Fruit fly (Drosophila melanogaster) whole organism, embryonic: ENCODE results near the gene CG7080.
A peak's percentile ranks its signal among the peaks of the same experiment; 100 is the strongest.

Source experiments
- BEAF-32 ChIP-seq: fragments of 200-800 bp; sonication (Bioruptor generic); optimal IDR thresholded peaks from 3 replicates; lab custom pipeline; 2017; ENCODE audit warnings: missing biosample characterization, missing genetic modification characterization, mild to moderate bottlenecking, moderate library complexity, missing genetic modification reagents
- Bgb ChIP-seq: fragments of 200-800 bp; sonication (Bioruptor generic); IDR thresholded peaks from 2 replicates; pipeline ENCODE4 v1.3.6; 2022; ENCODE audit warnings: missing biosample characterization, missing genetic modification characterization; ENCODE audit not compliant: partially characterized antibody
- CG10147 ChIP-seq: fragments of 200-800 bp; sonication (Bioruptor generic); optimal IDR thresholded peaks from 2 replicates; lab custom pipeline; 2019; ENCODE audit warnings: missing biosample characterization, mild to moderate bottlenecking, missing genetic modification characterization, moderate library complexity
- CG10267 ChIP-seq: fragments of 200-800 bp; sonication (Bioruptor generic); optimal IDR thresholded peaks from 2 replicates; lab custom pipeline; 2018; ENCODE audit warnings: missing biosample characterization, mild to moderate bottlenecking, missing genetic modification characterization, moderate library complexity
- CG11247 ChIP-seq: fragments of 200-800 bp; sonication (Bioruptor generic); IDR thresholded peaks from 2 replicates; pipeline ENCODE4 v1.3.6; 2022; ENCODE audit warnings: missing biosample characterization, missing genetic modification characterization
- CG11696 ChIP-seq: fragments of 200-800 bp; sonication (Bioruptor generic); IDR thresholded peaks from 2 replicates; pipeline ENCODE4 v1.3.6; 2022; ENCODE audit warnings: missing biosample characterization, missing genetic modification characterization
- CG13424 ChIP-seq: fragments of 200-800 bp; sonication (Bioruptor generic); optimal IDR thresholded peaks from 2 replicates; lab custom pipeline; 2019; ENCODE audit warnings: missing biosample characterization, mild to moderate bottlenecking, missing genetic modification characterization, moderate library complexity
- CG13894 ChIP-seq: fragments of 200-800 bp; sonication (Bioruptor generic); optimal IDR thresholded peaks from 3 replicates; lab custom pipeline; 2018; ENCODE audit warnings: missing biosample characterization, mild to moderate bottlenecking, missing genetic modification characterization, moderate library complexity
- CG14860 ChIP-seq: fragments of 200-800 bp; sonication (Bioruptor generic); IDR thresholded peaks from 3 replicates; pipeline ENCODE4 v1.3.6; 2022; ENCODE audit warnings: missing biosample characterization, missing genetic modification characterization; ENCODE audit not compliant: partially characterized antibody
- CG17361 ChIP-seq: fragments of 200-800 bp; sonication (Bioruptor generic); IDR thresholded peaks from 3 replicates; pipeline ENCODE4 v1.3.6; 2022; ENCODE audit warnings: missing biosample characterization, missing genetic modification characterization
- CG2199 ChIP-seq: fragments of 200-800 bp; sonication (Bioruptor generic); IDR thresholded peaks from 3 replicates; pipeline ENCODE4 v1.3.6; 2022; ENCODE audit warnings: missing biosample characterization, missing genetic modification characterization
- CG2712 ChIP-seq: fragments of 200-800 bp; optimal IDR thresholded peaks from 3 replicates; lab custom pipeline; 2019; ENCODE audit warnings: missing biosample characterization, mild to moderate bottlenecking, missing genetic modification characterization, moderate library complexity
- CG2875 ChIP-seq: fragments of 200-800 bp; sonication (Bioruptor generic); optimal IDR thresholded peaks from 2 replicates; lab custom pipeline; 2017; ENCODE audit warnings: missing biosample characterization, mild to moderate bottlenecking, missing genetic modification characterization, missing genetic modification reagents
- CG4820 ChIP-seq: fragments of 200-800 bp; sonication (Bioruptor generic); optimal IDR thresholded peaks from 3 replicates; lab custom pipeline; 2016; ENCODE audit warnings: missing biosample characterization, missing genetic modification characterization
- CG6791 ChIP-seq: fragments of 200-800 bp; sonication (Bioruptor generic); IDR thresholded peaks from 3 replicates; pipeline ENCODE4 v1.3.6; 2022; ENCODE audit warnings: missing biosample characterization, missing genetic modification characterization; ENCODE audit not compliant: partially characterized antibody
- CG9215 ChIP-seq: fragments of 200-800 bp; sonication (Bioruptor generic); IDR thresholded peaks from 2 replicates; pipeline ENCODE4 v1.3.6; 2022; ENCODE audit warnings: missing biosample characterization, missing genetic modification characterization
- Dad ChIP-seq: fragments of 200-800 bp; sonication (Bioruptor generic); optimal IDR thresholded peaks from 3 replicates; lab custom pipeline; 2016; ENCODE audit warnings: missing biosample characterization, missing genetic modification characterization
- Dll ChIP-seq: fragments of 200-800 bp; sonication (Bioruptor generic); IDR thresholded peaks from 4 replicates; pipeline ENCODE4 v1.3.6; 2022; ENCODE audit warnings: missing biosample characterization, missing genetic modification characterization; ENCODE audit not compliant: partially characterized antibody
- Dp ChIP-seq: fragments of 200-800 bp; sonication (Bioruptor generic); optimal IDR thresholded peaks from 2 replicates; lab custom pipeline; 2018; ENCODE audit warnings: missing biosample characterization, mild to moderate bottlenecking, missing genetic modification characterization, moderate library complexity
- Dref ChIP-seq: fragments of 200-800 bp; sonication (Bioruptor generic); IDR thresholded peaks from 2 replicates; pipeline ENCODE4 v1.3.6; 2022; ENCODE audit warnings: missing biosample characterization, missing genetic modification characterization
- Ets97D ChIP-seq: fragments of 200-800 bp; sonication (Bioruptor generic); optimal IDR thresholded peaks from 3 replicates; lab custom pipeline; 2016; ENCODE audit warnings: missing biosample characterization, missing genetic modification characterization
- HLH4C ChIP-seq: fragments of 200-800 bp; sonication (Bioruptor generic); IDR thresholded peaks from 3 replicates; pipeline ENCODE4 v1.3.6; 2022; ENCODE audit warnings: missing biosample characterization, missing genetic modification characterization; ENCODE audit not compliant: partially characterized antibody
- Hand ChIP-seq: fragments of 200-800 bp; sonication (Bioruptor generic); optimal IDR thresholded peaks from 2 replicates; lab custom pipeline; 2017; ENCODE audit warnings: mild to moderate bottlenecking, missing biosample characterization, missing genetic modification reagents, missing genetic modification characterization
- Kr ChIP-seq: fragments of 200-800 bp; sonication (Bioruptor generic); optimal IDR thresholded peaks from 2 replicates; lab custom pipeline; 2017; ENCODE audit warnings: missing biosample characterization, mild to moderate bottlenecking, missing genetic modification characterization
- Lim3 ChIP-seq: fragments of 200-800 bp; sonication (Bioruptor generic); IDR thresholded peaks from 2 replicates; pipeline ENCODE4 v1.3.6; 2022; ENCODE audit warnings: missing biosample characterization, missing genetic modification characterization
- MBD-R2 ChIP-seq: fragments of 200-800 bp; sonication (Bioruptor generic); IDR thresholded peaks from 2 replicates; pipeline ENCODE4 v1.3.6; 2022; ENCODE audit warnings: missing biosample characterization, missing genetic modification characterization
- Mad ChIP-seq: fragments of 200-800 bp; sonication (Bioruptor generic); optimal IDR thresholded peaks from 2 replicates; lab custom pipeline; 2016; ENCODE audit warnings: missing biosample characterization, missing genetic modification characterization
- Opbp ChIP-seq: fragments of 200-800 bp; sonication (Bioruptor generic); IDR thresholded peaks from 3 replicates; pipeline ENCODE4 v1.3.6; 2022; ENCODE audit warnings: missing biosample characterization, missing genetic modification characterization; ENCODE audit not compliant: partially characterized antibody
- Optix ChIP-seq: fragments of 200-800 bp; sonication (Bioruptor generic); IDR thresholded peaks from 3 replicates; pipeline ENCODE4 v1.3.6; 2022; ENCODE audit warnings: missing biosample characterization, missing genetic modification characterization
- Ravus ChIP-seq: fragments of 200-800 bp; sonication (Bioruptor generic); IDR thresholded peaks from 2 replicates; pipeline ENCODE4 v1.3.6; 2022; ENCODE audit warnings: missing biosample characterization, missing genetic modification characterization
- aop ChIP-seq: fragments of 200-800 bp; sonication (Bioruptor generic); IDR thresholded peaks from 2 replicates; pipeline ENCODE4 v1.3.6; 2022; ENCODE audit warnings: missing biosample characterization, missing genetic modification characterization
- ato ChIP-seq: fragments of 200-800 bp; sonication (Bioruptor generic); IDR thresholded peaks from 2 replicates; pipeline ENCODE4 v1.3.6; 2022; ENCODE audit warnings: missing biosample characterization, missing genetic modification characterization; ENCODE audit not compliant: partially characterized antibody
- caup ChIP-seq: fragments of 200-800 bp; sonication (Bioruptor generic); optimal IDR thresholded peaks from 3 replicates; lab custom pipeline; 2017; ENCODE audit warnings: missing biosample characterization, mild to moderate bottlenecking, missing genetic modification characterization, moderate library complexity; ENCODE audit not compliant: severe bottlenecking
- chif ChIP-seq, 2 experiments: fragments of 200-800 bp; sonication (Bioruptor generic); optimal IDR thresholded peaks; 3 replicates each; lab custom pipeline; 2016; ENCODE audit warnings: missing biosample characterization in 2 of 2, missing genetic modification characterization in 2 of 2
- chinmo ChIP-seq: fragments of 200-800 bp; sonication (Bioruptor generic); IDR thresholded peaks from 4 replicates; pipeline ENCODE4 v1.3.6; 2022; ENCODE audit warnings: missing biosample characterization, missing genetic modification characterization; ENCODE audit not compliant: partially characterized antibody
- hb ChIP-seq: fragments of 200-800 bp; sonication (Bioruptor generic); IDR thresholded peaks from 3 replicates; pipeline ENCODE4 v1.3.6; 2022; ENCODE audit warnings: missing biosample characterization, missing genetic modification characterization; ENCODE audit not compliant: partially characterized antibody
- nerfin-2 ChIP-seq: fragments of 200-800 bp; sonication (Bioruptor generic); IDR thresholded peaks from 2 replicates; pipeline ENCODE4 v1.3.6; 2022; ENCODE audit warnings: missing biosample characterization, missing genetic modification characterization; ENCODE audit not compliant: partially characterized antibody
- phol ChIP-seq: fragments of 200-800 bp; sonication (Bioruptor generic); optimal IDR thresholded peaks from 3 replicates; lab custom pipeline; 2018; ENCODE audit warnings: missing biosample characterization, mild to moderate bottlenecking, missing genetic modification characterization, moderate library complexity
- pzg ChIP-seq: fragments of 200-800 bp; sonication (Bioruptor generic); optimal IDR thresholded peaks from 3 replicates; lab custom pipeline; 2018; ENCODE audit warnings: missing biosample characterization, mild to moderate bottlenecking, missing genetic modification characterization, moderate library complexity
- sens ChIP-seq: fragments of 200-800 bp; sonication (Bioruptor generic); peaks from one replicate; lab custom pipeline; 2016; ENCODE audit warnings: missing biosample characterization, missing genetic modification characterization
- sna ChIP-seq: fragments of 200-800 bp; sonication (Bioruptor generic); IDR thresholded peaks from 2 replicates; pipeline ENCODE4 v1.3.6; 2022; ENCODE audit warnings: missing biosample characterization, missing genetic modification characterization; ENCODE audit not compliant: partially characterized antibody
- sqz ChIP-seq: fragments of 200-800 bp; sonication (Bioruptor generic); optimal IDR thresholded peaks from 3 replicates; lab custom pipeline; 2018; ENCODE audit warnings: missing biosample characterization, mild to moderate bottlenecking, missing genetic modification characterization
- stwl ChIP-seq: fragments of 200-800 bp; sonication (Bioruptor generic); optimal IDR thresholded peaks from 3 replicates; lab custom pipeline; 2018; ENCODE audit warnings: missing biosample characterization, mild to moderate bottlenecking, missing genetic modification characterization, moderate library complexity
- tna ChIP-seq: fragments of 200-800 bp; sonication (Bioruptor generic); IDR thresholded peaks from 2 replicates; pipeline ENCODE4 v1.3.6; 2022; ENCODE audit warnings: missing biosample characterization, missing genetic modification characterization; ENCODE audit not compliant: partially characterized antibody
- zen2 ChIP-seq: fragments of 200-800 bp; sonication (Bioruptor generic); IDR thresholded peaks from 3 replicates; pipeline ENCODE4 v1.3.6; 2022; ENCODE audit warnings: missing biosample characterization, missing genetic modification characterization; ENCODE audit not compliant: partially characterized antibody

The CG7080 gene

DNA sequence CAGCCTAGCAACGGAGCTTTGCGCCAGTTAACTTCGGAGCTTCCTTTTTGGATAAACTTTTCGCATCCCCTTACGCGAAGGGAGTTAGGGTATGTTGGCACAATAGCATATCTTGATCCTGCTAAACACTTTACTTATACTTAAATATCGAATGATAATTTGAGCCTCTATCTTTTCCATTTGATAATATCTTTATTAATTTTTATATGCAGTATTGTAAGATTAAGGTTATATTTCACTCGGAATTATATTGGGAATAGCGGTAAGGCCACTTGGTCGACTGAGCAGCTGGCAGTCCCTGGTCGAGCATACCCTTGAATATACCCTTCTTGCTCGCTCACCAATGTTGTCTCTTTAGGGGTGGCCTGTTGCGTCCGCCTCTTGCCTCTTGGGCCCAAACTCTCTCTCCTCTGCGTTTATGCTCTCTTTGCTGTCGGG, 39.7 kb downstream of the CG7080 start (continued):
- TF ChIP-seq Lim3 (GFP tag; lab: Robert Waterston, UW): peak; percentile 31; the same call in 1 of the 2 replicates
- TF ChIP-seq CG4820 (GFP tag; lab: Kevin White, UChicago): no peak
- TF ChIP-seq Dad (GFP tag; lab: Kevin White, UChicago): no peak
- TF ChIP-seq Ravus (GFP tag; lab: Robert Waterston, UW): peak; percentile 72
- no peak for TF ChIP-seq CG2199 (GFP tag; lab: Robert Waterston, UW)
- peak; percentile 61 for TF ChIP-seq CG17361 (GFP tag; lab: Robert Waterston, UW)
- peak; percentile 29 for TF ChIP-seq Hand
- peak; percentile 66 for TF ChIP-seq caup (GFP tag; lab: Kevin White, UChicago)
- no peak for TF ChIP-seq sqz
- no peak for TF ChIP-seq CG2875 (GFP tag; lab: Kevin White, UChicago)
- peak; percentile 54; the same call in 1 of the 2 replicates for TF ChIP-seq CG11247
- no peak for TF ChIP-seq Mad (GFP tag; lab: Kevin White, UChicago)
- TF ChIP-seq CG13894 (tag; lab: Kevin White, UChicago): no peak
- peak; percentile 73 for TF ChIP-seq CG9215 (GFP tag; lab: Robert Waterston, UW)
- peak; percentile 63; the same call in 1 of the 3 replicates for TF ChIP-seq Optix (GFP tag; lab: Robert Waterston, UW)

DNA sequence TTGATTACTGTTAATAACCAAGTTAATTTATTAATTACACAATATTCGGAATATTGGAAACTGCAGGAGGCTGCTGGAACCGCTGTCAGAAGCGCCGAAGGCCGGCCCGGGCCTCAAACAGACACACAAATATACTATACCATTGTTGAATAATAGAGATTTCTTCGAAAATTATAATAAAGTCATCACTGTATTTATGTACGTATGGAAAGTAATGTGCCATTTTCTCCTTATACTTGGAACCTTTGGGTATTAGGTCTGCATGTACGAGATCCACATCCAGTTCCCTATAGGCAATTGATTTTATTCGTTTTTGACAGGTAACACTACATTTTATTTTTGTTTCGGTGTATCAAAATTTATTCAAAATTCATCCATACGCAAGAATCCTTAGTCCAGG, 43.4 kb downstream of the CG7080 start, which contains the start of gene CG7069:
Gene CG7069 (plus strand): TSS at position 301 of the 400 bp plus-strand sequence.
- TF ChIP-seq sens: peak; percentile 0
- no peak for TF ChIP-seq CG2712 (tag; lab: Kevin White, UChicago)

DNA sequence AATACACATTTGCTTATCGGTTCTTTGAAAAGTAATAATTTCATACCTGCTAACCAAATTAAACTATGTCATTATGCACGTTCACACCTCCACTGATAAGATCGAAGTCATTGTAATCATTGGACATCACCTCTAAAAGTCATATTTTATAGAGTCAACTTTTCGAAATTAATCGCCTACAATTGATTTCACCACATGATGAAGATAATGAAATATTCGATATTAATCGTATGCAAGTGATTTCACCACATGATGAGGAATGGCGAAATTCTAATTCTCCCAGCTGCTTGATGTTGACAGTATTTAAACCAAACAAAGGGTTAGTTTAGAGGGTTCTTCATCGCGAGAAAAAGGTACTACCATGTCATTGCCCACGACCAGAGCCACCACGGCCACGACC, 46.6 kb downstream of the CG7080 start, which contains the start of gene CG18596:
Gene CG18596 (plus strand): TSS at position 250 of the 400 bp plus-strand sequence.
- TF ChIP-seq zen2: peak; percentile 92
- no peak for TF ChIP-seq CG13424
- peak; percentile 60 for TF ChIP-seq pzg
- TF ChIP-seq HLH4C: peak; percentile 90
- TF ChIP-seq CG10147 (GFP tag; lab: Kevin White, UChicago): no peak
- TF ChIP-seq hb: peak; percentile 78
- TF ChIP-seq Bgb (GFP tag; lab: Robert Waterston, UW): peak; percentile 87
- peak; percentile 86; the same call in 2 of the 3 replicates for TF ChIP-seq Opbp
- TF ChIP-seq MBD-R2 (GFP tag; lab: Robert Waterston, UW): peak; percentile 52; the same call in 1 of the 2 replicates
- TF ChIP-seq CG6791 (GFP tag; lab: Robert Waterston, UW): peak; percentile 85
- peak; percentile 84 for TF ChIP-seq ato
- TF ChIP-seq Ets97D (GFP tag; lab: Kevin White, UChicago): peak; percentile 37
- TF ChIP-seq aop (GFP tag; lab: Robert Waterston, UW): no peak
- TF ChIP-seq Dref: peak; percentile 64
- TF ChIP-seq Dp: peak; percentile 80
- peak; percentile 67 for TF ChIP-seq phol (tag; lab: Kevin White, UChicago)
- peak; percentile 75 for TF ChIP-seq stwl (tag; lab: Kevin White, UChicago)
- TF ChIP-seq nerfin-2: peak; percentile 91
- peak; percentile 98 for TF ChIP-seq Dll (GFP tag; lab: Robert Waterston, UW)
- TF ChIP-seq tna (GFP tag; lab: Robert Waterston, UW): peak; percentile 88
- TF ChIP-seq Kr (GFP tag; lab: Kevin White, UChicago): peak; percentile 38
- peak; percentile 33 for TF ChIP-seq CG10267
- TF ChIP-seq sna (GFP tag; lab: Robert Waterston, UW): peak; percentile 97
- no peak for TF ChIP-seq chif (GFP tag; optimal IDR thresholded peaks at IDR 0.05; lab: Kevin White, UChicago)
- TF ChIP-seq CG11696 (GFP tag; lab: Robert Waterston, UW): no peak
- TF ChIP-seq chinmo (GFP tag; lab: Robert Waterston, UW): peak; percentile 42; the same call in 2 of the 4 replicates
- peak; percentile 88 for TF ChIP-seq BEAF-32 (GFP tag; lab: Kevin White, UChicago)
- peak; percentile 95 for TF ChIP-seq CG14860
